Fruit fly (Drosophila melanogaster) whole organism, prepupa: ENCODE results near the gene CG6937.

ENCODE experiments used
- CG11294 ChIP-seq: fragments of 200-800 bp; sonication (Bioruptor generic); IDR thresholded peaks from 2 replicates; pipeline ENCODE4 v1.3.6; 2022; ENCODE audit warnings: missing biosample characterization, missing genetic modification characterization
- CG4318 ChIP-seq: fragments of 200-800 bp; sonication (Bioruptor generic); optimal IDR thresholded peaks from 3 replicates; lab custom pipeline; 2017; ENCODE audit warnings: missing biosample characterization, mild to moderate bottlenecking, missing genetic modification characterization
- Eip93F ChIP-seq: fragments of 200-800 bp; sonication (Bioruptor generic); optimal IDR thresholded peaks from 2 replicates; lab custom pipeline; 2016; ENCODE audit warnings: missing biosample characterization, mild to moderate bottlenecking, missing genetic modification characterization
- Smox ChIP-seq: fragments of 200-800 bp; sonication (Bioruptor generic); optimal IDR thresholded peaks from 3 replicates; lab custom pipeline; 2016; ENCODE audit warnings: missing biosample characterization, missing genetic modification characterization
- spab ChIP-seq: fragments of 200-800 bp; sonication (Bioruptor generic); optimal IDR thresholded peaks from 2 replicates; lab custom pipeline; 2017; ENCODE audit warnings: missing biosample characterization, mild to moderate bottlenecking, missing genetic modification characterization, missing genetic modification reagents

dm6 chr3R:22627936-22628513, 43.5 kb downstream of the CG6937 start:
- TF ChIP-seq spab (GFP tag; lab: Kevin White, UChicago) (no peak), Eip93F (no peak), Smox (GFP tag; lab: Kevin White, UChicago) (peak; percentile 87), CG11294 (GFP tag; lab: Robert Waterston, UW) (no peak), CG4318 (GFP tag; lab: Kevin White, UChicago) (no peak)
